Fruit fly (Drosophila melanogaster) whole organism, embryonic: ENCODE data around the gene tipE.
A peak's percentile ranks its signal among the peaks of the same experiment; 100 is the strongest.

Experiments used
- Asciz ChIP-seq: fragments of 200-800 bp; sonication (Bioruptor generic); optimal IDR thresholded peaks from 2 replicates; lab custom pipeline; 2017; ENCODE audit warnings: missing biosample characterization, mild to moderate bottlenecking, missing genetic modification characterization, missing genetic modification reagents
- B-H1 ChIP-seq: fragments of 200-800 bp; sonication (Bioruptor generic); IDR thresholded peaks from 3 replicates; pipeline ENCODE4 v1.3.6; 2022; ENCODE audit warnings: missing biosample characterization, missing genetic modification characterization
- CG10321 ChIP-seq: fragments of 200-800 bp; sonication (Bioruptor generic); IDR thresholded peaks from 2 replicates; pipeline ENCODE4 v1.3.6; 2022; ENCODE audit warnings: missing biosample characterization, missing genetic modification characterization
- CG11398 ChIP-seq: fragments of 200-800 bp; sonication (Bioruptor generic); optimal IDR thresholded peaks from 2 replicates; lab custom pipeline; 2016; ENCODE audit warnings: missing biosample characterization, missing genetic modification characterization
- CG11560 ChIP-seq: fragments of 200-800 bp; sonication (Bioruptor generic); IDR thresholded peaks from 3 replicates; pipeline ENCODE4 v1.3.6; 2022; ENCODE audit warnings: missing biosample characterization, missing genetic modification characterization
- CG11696 ChIP-seq: fragments of 200-800 bp; sonication (Bioruptor generic); IDR thresholded peaks from 2 replicates; pipeline ENCODE4 v1.3.6; 2022; ENCODE audit warnings: missing biosample characterization, missing genetic modification characterization
- CG12219 ChIP-seq: fragments of 200-800 bp; sonication (Bioruptor generic); optimal IDR thresholded peaks from 3 replicates; lab custom pipeline; 2018; ENCODE audit warnings: missing biosample characterization, mild to moderate bottlenecking, missing genetic modification characterization
- CG1233 ChIP-seq: fragments of 200-800 bp; sonication (Bioruptor generic); optimal IDR thresholded peaks from 4 replicates; lab custom pipeline; 2018; ENCODE audit warnings: missing biosample characterization, mild to moderate bottlenecking, missing genetic modification characterization
- CG12744 ChIP-seq: fragments of 200-800 bp; sonication (Bioruptor generic); optimal IDR thresholded peaks from 2 replicates; lab custom pipeline; 2016; ENCODE audit warnings: missing biosample characterization, missing genetic modification characterization
- CG15479 ChIP-seq: fragments of 200-800 bp; sonication (Bioruptor generic); optimal IDR thresholded peaks from 3 replicates; lab custom pipeline; 2019; ENCODE audit warnings: missing biosample characterization, mild to moderate bottlenecking, missing genetic modification characterization, moderate library complexity
- CG17361 ChIP-seq: fragments of 200-800 bp; sonication (Bioruptor generic); IDR thresholded peaks from 3 replicates; pipeline ENCODE4 v1.3.6; 2022; ENCODE audit warnings: missing biosample characterization, missing genetic modification characterization
- CG17802 ChIP-seq: fragments of 200-800 bp; sonication (Bioruptor generic); optimal IDR thresholded peaks from 2 replicates; lab custom pipeline; 2018; ENCODE audit warnings: missing biosample characterization, mild to moderate bottlenecking, missing genetic modification characterization, moderate library complexity
- CG18764 ChIP-seq: fragments of 200-800 bp; sonication (Bioruptor generic); optimal IDR thresholded peaks from 3 replicates; lab custom pipeline; 2016; ENCODE audit warnings: missing biosample characterization, missing genetic modification characterization
- CG34224 ChIP-seq: fragments of 200-800 bp; sonication (Bioruptor generic); IDR thresholded peaks from 3 replicates; pipeline ENCODE4 v1.3.6; 2022; ENCODE audit warnings: missing biosample characterization, missing genetic modification characterization; ENCODE audit not compliant: partially characterized antibody
- CG4424 ChIP-seq: fragments of 200-800 bp; sonication (Bioruptor generic); optimal IDR thresholded peaks from 3 replicates; lab custom pipeline; 2016; ENCODE audit warnings: missing biosample characterization, missing genetic modification characterization
- CG6791 ChIP-seq: fragments of 200-800 bp; sonication (Bioruptor generic); IDR thresholded peaks from 3 replicates; pipeline ENCODE4 v1.3.6; 2022; ENCODE audit warnings: missing biosample characterization, missing genetic modification characterization; ENCODE audit not compliant: partially characterized antibody
- CG7372 ChIP-seq: fragments of 200-800 bp; sonication (Bioruptor generic); IDR thresholded peaks from 2 replicates; pipeline ENCODE4 v1.3.6; 2022; ENCODE audit warnings: missing biosample characterization, missing genetic modification characterization
- CG8388 ChIP-seq: fragments of 200-800 bp; sonication (Bioruptor generic); optimal IDR thresholded peaks from 2 replicates; lab custom pipeline; 2019; ENCODE audit warnings: missing biosample characterization, mild to moderate bottlenecking, missing genetic modification characterization, moderate library complexity
- CG8478 ChIP-seq: fragments of >200 bp; optimal IDR thresholded peaks from 2 replicates; lab custom pipeline; 2018
- CoRest ChIP-seq: fragments of 200-800 bp; sonication (Bioruptor generic); optimal IDR thresholded peaks from 3 replicates; lab custom pipeline; 2018; ENCODE audit warnings: missing biosample characterization, mild to moderate bottlenecking, missing genetic modification characterization, moderate library complexity
- Doc3 ChIP-seq: fragments of 200-800 bp; sonication (Bioruptor generic); IDR thresholded peaks from 3 replicates; pipeline ENCODE4 v1.3.6; 2022; ENCODE audit warnings: missing biosample characterization, missing genetic modification characterization; ENCODE audit not compliant: partially characterized antibody
- Dref ChIP-seq: fragments of 200-800 bp; sonication (Bioruptor generic); IDR thresholded peaks from 2 replicates; pipeline ENCODE4 v1.3.6; 2022; ENCODE audit warnings: missing biosample characterization, missing genetic modification characterization
- Fer2 ChIP-seq: fragments of 200-800 bp; sonication (Bioruptor generic); optimal IDR thresholded peaks from 2 replicates; lab custom pipeline; 2018; ENCODE audit warnings: missing biosample characterization, mild to moderate bottlenecking, missing genetic modification characterization, moderate library complexity
- Fer3 ChIP-seq: fragments of 200-800 bp; sonication (Bioruptor generic); optimal IDR thresholded peaks from 2 replicates; lab custom pipeline; 2018; ENCODE audit warnings: missing biosample characterization, mild to moderate bottlenecking, missing genetic modification characterization, moderate library complexity
- HHEX ChIP-seq: fragments of 200-800 bp; sonication (Bioruptor generic); optimal IDR thresholded peaks from 3 replicates; lab custom pipeline; 2017; ENCODE audit warnings: missing biosample characterization, mild to moderate bottlenecking, missing genetic modification characterization, missing genetic modification reagents
- Mes4 ChIP-seq: fragments of 200-800 bp; sonication (Bioruptor generic); optimal IDR thresholded peaks from 2 replicates; lab custom pipeline; 2016; ENCODE audit warnings: missing biosample characterization, missing genetic modification characterization
- NFAT ChIP-seq: fragments of 200-800 bp; sonication (Bioruptor generic); IDR thresholded peaks from 2 replicates; pipeline ENCODE4 v1.3.6; 2022; ENCODE audit warnings: missing biosample characterization, missing genetic modification characterization
- NfI ChIP-seq: fragments of 200-800 bp; sonication (Bioruptor generic); optimal IDR thresholded peaks from 3 replicates; lab custom pipeline; 2018; ENCODE audit warnings: missing biosample characterization, mild to moderate bottlenecking, missing genetic modification characterization, moderate library complexity
- Poxn ChIP-seq: fragments of 200-800 bp; sonication (Bioruptor generic); IDR thresholded peaks from 2 replicates; pipeline ENCODE4 v1.3.6; 2022; ENCODE audit warnings: missing biosample characterization, missing genetic modification characterization
- Spps ChIP-seq: fragments of 200-800 bp; sonication (Bioruptor generic); optimal IDR thresholded peaks from 2 replicates; lab custom pipeline; 2018; ENCODE audit warnings: missing biosample characterization, mild to moderate bottlenecking, missing genetic modification characterization
- TFAM ChIP-seq: fragments of 200-800 bp; sonication (Bioruptor generic); optimal IDR thresholded peaks from 2 replicates; lab custom pipeline; 2017; ENCODE audit warnings: missing biosample characterization, missing genetic modification characterization, inconsistent platforms
- ac ChIP-seq: fragments of 200-800 bp; sonication (Bioruptor generic); optimal IDR thresholded peaks from 3 replicates; lab custom pipeline; 2017; ENCODE audit warnings: missing biosample characterization, mild to moderate bottlenecking, missing genetic modification characterization
- caup ChIP-seq: fragments of 200-800 bp; sonication (Bioruptor generic); optimal IDR thresholded peaks from 3 replicates; lab custom pipeline; 2017; ENCODE audit warnings: missing biosample characterization, mild to moderate bottlenecking, missing genetic modification characterization, moderate library complexity; ENCODE audit not compliant: severe bottlenecking
- cg ChIP-seq: fragments of 200-800 bp; sonication (Bioruptor generic); optimal IDR thresholded peaks from 3 replicates; lab custom pipeline; 2019; ENCODE audit warnings: missing biosample characterization, mild to moderate bottlenecking, missing genetic modification characterization, moderate library complexity
- dmrt11E ChIP-seq: fragments of 200-800 bp; sonication (Bioruptor generic); optimal IDR thresholded peaks from 3 replicates; lab custom pipeline; 2018; ENCODE audit warnings: missing biosample characterization, mild to moderate bottlenecking, missing genetic modification characterization, moderate library complexity
- en ChIP-seq: fragments of 200-800 bp; sonication (Bioruptor generic); optimal IDR thresholded peaks from 2 replicates; lab custom pipeline; 2016; ENCODE audit warnings: missing biosample characterization, missing genetic modification characterization
- fu2 ChIP-seq: fragments of 200-800 bp; sonication (Bioruptor generic); optimal IDR thresholded peaks from 2 replicates; lab custom pipeline; 2016; ENCODE audit warnings: missing biosample characterization, missing genetic modification characterization
- lbe ChIP-seq: fragments of 200-800 bp; sonication (Bioruptor generic); optimal IDR thresholded peaks from 2 replicates; lab custom pipeline; 2016; ENCODE audit warnings: missing biosample characterization, mild to moderate bottlenecking, missing genetic modification characterization
- lilli ChIP-seq: fragments of 200-800 bp; sonication (Bioruptor generic); optimal IDR thresholded peaks from 3 replicates; lab custom pipeline; 2016; ENCODE audit warnings: missing biosample characterization, missing genetic modification characterization
- otp ChIP-seq: fragments of 200-800 bp; sonication (Bioruptor generic); IDR thresholded peaks from 3 replicates; pipeline ENCODE4, ENCODE4 v1.3.6; 2022; ENCODE audit warnings: missing biosample characterization, missing genetic modification characterization
- pfk ChIP-seq: fragments of 200-800 bp; sonication (Bioruptor generic); optimal IDR thresholded peaks from 2 replicates; lab custom pipeline; 2018; ENCODE audit warnings: missing biosample characterization, mild to moderate bottlenecking, missing genetic modification characterization, moderate library complexity
- pzg ChIP-seq: fragments of 200-800 bp; sonication (Bioruptor generic); optimal IDR thresholded peaks from 3 replicates; lab custom pipeline; 2018; ENCODE audit warnings: missing biosample characterization, mild to moderate bottlenecking, missing genetic modification characterization, moderate library complexity
- salm ChIP-seq: fragments of 200-800 bp; sonication (Bioruptor generic); optimal IDR thresholded peaks from 2 replicates; lab custom pipeline; 2018; ENCODE audit warnings: missing biosample characterization, mild to moderate bottlenecking, missing genetic modification characterization
- scrt ChIP-seq: fragments of 200-800 bp; sonication (Bioruptor generic); optimal IDR thresholded peaks from 2 replicates; lab custom pipeline; 2018; ENCODE audit warnings: missing biosample characterization, mild to moderate bottlenecking, missing genetic modification characterization, moderate library complexity
- ssp ChIP-seq: fragments of 200-800 bp; sonication (Bioruptor generic); IDR thresholded peaks from 2 replicates; pipeline ENCODE4 v1.3.6; 2022; ENCODE audit warnings: missing biosample characterization, missing genetic modification characterization
- tna ChIP-seq: fragments of 200-800 bp; sonication (Bioruptor generic); IDR thresholded peaks from 2 replicates; pipeline ENCODE4 v1.3.6; 2022; ENCODE audit warnings: missing biosample characterization, missing genetic modification characterization; ENCODE audit not compliant: partially characterized antibody
- usp ChIP-seq: fragments of >200 bp; optimal IDR thresholded peaks from 2 replicates; lab custom pipeline; 2017; ENCODE audit warnings: missing biosample characterization, missing genetic modification characterization
- yki ChIP-seq: fragments of >200 bp; optimal IDR thresholded peaks from 3 replicates; lab custom pipeline; 2018
- z ChIP-seq: fragments of 200-800 bp; sonication (Bioruptor generic); IDR thresholded peaks from 3 replicates; pipeline ENCODE4 v1.3.6; 2022; ENCODE audit warnings: missing biosample characterization, missing genetic modification characterization

The tipE gene

dm6 chr3L:4239442-4240322 is 51.4 kb downstream of the tipE start, which contains the start of gene Sqor (continued):
- TF ChIP-seq TFAM (GFP tag; lab: Kevin White, UChicago) (no peak), cg (GFP tag; lab: Kevin White, UChicago) (peak; percentile 20), dmrt11E (tag; lab: Kevin White, UChicago) (no peak), Spps (tag; lab: Kevin White, UChicago) (no peak), CG1233 (GFP tag; lab: Kevin White, UChicago) (peak; percentile 83), lilli (GFP tag; lab: Kevin White, UChicago) (peak; percentile 89), CG4424 (GFP tag; lab: Kevin White, UChicago) (peak; percentile 66), salm (tag; lab: Kevin White, UChicago) (peak; percentile 77), z (GFP tag; lab: Robert Waterston, UW) (no peak), Asciz (GFP tag; lab: Kevin White, UChicago) (peak; percentile 82), CG17802 (tag; lab: Kevin White, UChicago) (peak; percentile 53), CG7372 (peak; percentile 60), HHEX (GFP tag; lab: Kevin White, UChicago) (peak; percentile 82), Mes4 (GFP tag; lab: Kevin White, UChicago) (peak; percentile 71), CG11696 (GFP tag; lab: Robert Waterston, UW) (peak; percentile 58; the same call in 1 of the 2 replicates), scrt (GFP tag; lab: Kevin White, UChicago) (peak; percentile 91), NFAT (peak; percentile 76), pzg (peak; percentile 25), en (GFP tag; lab: Kevin White, UChicago) (peak; percentile 75), CG11398 (peak; percentile 72), Fer3 (tag; lab: Kevin White, UChicago) (peak; percentile 87), CG10321 (peak; percentile 57; the same call in 1 of the 2 replicates), CG18764 (GFP tag; lab: Kevin White, UChicago) (peak; percentile 54), tna (no peak), CG8388 (GFP tag; lab: Kevin White, UChicago) (peak; percentile 68), CG11560 (tag; lab: Robert Waterston, UW) (0 out of 3 replicates have a peak, but pooled peaks have one; percentile 53), NfI (GFP tag; lab: Kevin White, UChicago) (peak; percentile 92), CoRest (tag; lab: Kevin White, UChicago) (peak; percentile 91), CG17361 (GFP tag; lab: Robert Waterston, UW) (peak; percentile 95), B-H1 (peak; percentile 44), CG8478 (no peak), usp (no peak), lbe (GFP tag; lab: Kevin White, UChicago) (peak; percentile 79), ac (GFP tag; lab: Kevin White, UChicago) (no peak), Doc3 (no peak), CG12744 (peak; percentile 65), CG15479 (GFP tag; lab: Kevin White, UChicago) (no peak), CG6791 (0 out of 3 replicates have a peak, but pooled peaks have one; percentile 43), yki (no peak), Dref (GFP tag; lab: Robert Waterston, UW) (no peak; the same call in 1 of the 2 replicates), Fer2 (tag; lab: Kevin White, UChicago) (peak; percentile 66), caup (GFP tag; lab: Kevin White, UChicago) (peak; percentile 87), pfk (GFP tag; lab: Kevin White, UChicago) (peak; percentile 14), ssp (GFP tag; lab: Robert Waterston, UW) (peak; percentile 47), CG34224 (GFP tag; lab: Robert Waterston, UW) (no peak), Poxn (GFP tag; lab: Robert Waterston, UW) (peak; percentile 61), otp (GFP tag; lab: Robert Waterston, UW) (peak; percentile 67), fu2 (GFP tag; lab: Kevin White, UChicago) (peak; percentile 90), CG12219 (GFP tag; lab: Kevin White, UChicago) (peak; percentile 81)
